Worm (Caenorhabditis elegans) whole organism, dauer: ENCODE results near the gene nhr-13.

Experiments used
- unc-62 ChIP-seq: sonication (generic microtip); optimal IDR thresholded peaks from 2 replicates; lab custom pipeline; 2017; ENCODE audit warnings: missing biosample characterization, missing genetic modification reagents, missing genetic modification characterization

nhr-13 gene

DNA sequence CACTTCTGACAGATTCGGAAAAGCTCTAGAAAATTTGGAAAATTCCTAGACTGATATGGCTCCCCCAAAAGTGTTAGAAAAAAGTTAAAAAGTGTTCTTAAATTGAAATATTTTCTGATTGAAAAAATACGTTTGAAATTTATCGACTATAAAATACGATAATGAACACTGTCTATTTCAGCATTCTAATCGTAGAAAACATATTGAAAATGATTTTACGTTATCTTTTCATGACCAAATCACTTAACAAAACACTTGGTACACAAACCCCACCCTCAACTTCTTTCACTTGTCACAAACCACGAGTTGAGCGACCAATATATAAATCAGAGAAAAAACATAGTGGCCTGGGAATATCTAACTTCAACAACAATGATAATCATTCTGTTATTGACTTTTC lies 13.1 kb upstream of the nhr-13 start, which contains the start of gene cyp-33C1:
Gene cyp-33C1 (plus strand): TSS at position 301 of the 400 bp plus-strand sequence.
- no peak for TF ChIP-seq unc-62 (GFP tag; lab: Kevin White, UChicago)

ce11 chrV:2181738-2182137 lies 10.5 kb upstream of the nhr-13 start, which contains the start of gene srbc-16:
srbc-16 (plus strand) TSS chrV:2182038.
- no peak for TF ChIP-seq unc-62 (GFP tag; lab: Kevin White, UChicago)

DNA sequence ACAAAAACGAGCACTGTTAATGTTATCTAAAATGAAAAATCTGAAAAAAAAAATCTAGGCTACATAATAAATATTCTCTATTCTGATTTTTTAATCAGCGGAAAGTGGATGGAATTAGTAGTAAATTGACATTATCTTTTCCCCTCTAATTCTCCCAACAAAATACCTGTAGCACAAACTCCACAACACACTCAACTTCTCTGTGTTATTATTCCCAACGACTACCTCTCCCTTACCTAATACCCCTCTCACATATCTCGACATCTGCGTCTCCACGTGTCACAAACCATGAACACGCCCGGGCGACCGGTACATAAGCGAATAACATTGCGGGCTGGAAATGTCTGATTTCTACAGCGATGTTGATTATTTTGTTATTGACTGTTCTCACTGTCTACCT lies 9.1 kb upstream of the nhr-13 start, which contains the start of gene cyp-33C2:
Gene cyp-33C2 (plus strand): TSS at position 327 of the 400 bp plus-strand sequence.
- TF ChIP-seq unc-62 (GFP tag; lab: Kevin White, UChicago) = no peak

ce11 chrV:2185486-2185885 lies 6.8 kb upstream of the nhr-13 start:
- no peak for TF ChIP-seq unc-62 (GFP tag; lab: Kevin White, UChicago)

DNA sequence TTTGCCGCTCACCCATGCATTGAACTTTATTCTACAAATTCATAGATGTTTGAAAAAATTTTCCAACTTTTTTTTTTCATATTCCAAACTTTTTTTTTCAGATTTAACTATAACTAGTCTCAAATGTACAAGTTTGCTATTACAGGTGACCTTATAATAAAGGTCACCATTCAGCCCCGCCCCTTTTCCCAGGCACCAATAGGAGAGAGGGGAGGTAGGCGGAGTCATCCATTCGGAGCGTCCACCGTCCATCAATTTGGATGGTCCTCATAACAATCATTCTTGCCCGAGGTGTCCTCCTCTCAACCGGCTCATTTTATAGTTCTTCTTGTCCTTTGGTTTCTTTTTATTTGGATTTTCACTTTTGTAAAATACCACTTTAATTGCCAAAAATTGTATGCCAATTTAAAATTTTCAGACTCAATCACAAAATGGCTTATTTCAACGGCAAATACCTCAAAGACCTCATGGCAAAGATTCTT lies 4.4 kb upstream of the nhr-13 start, which contains the start of gene Y5H2B.3:
Gene Y5H2B.3 (plus strand): TSS at position 432 of the 482 bp plus-strand sequence.
- TF ChIP-seq unc-62 (GFP tag; lab: Kevin White, UChicago) = no peak

- no peak for TF ChIP-seq unc-62 (GFP tag; lab: Kevin White, UChicago)
Observed at ce11 chrV:2190383-2190782, 1.9 kb upstream of the nhr-13 start.

DNA sequence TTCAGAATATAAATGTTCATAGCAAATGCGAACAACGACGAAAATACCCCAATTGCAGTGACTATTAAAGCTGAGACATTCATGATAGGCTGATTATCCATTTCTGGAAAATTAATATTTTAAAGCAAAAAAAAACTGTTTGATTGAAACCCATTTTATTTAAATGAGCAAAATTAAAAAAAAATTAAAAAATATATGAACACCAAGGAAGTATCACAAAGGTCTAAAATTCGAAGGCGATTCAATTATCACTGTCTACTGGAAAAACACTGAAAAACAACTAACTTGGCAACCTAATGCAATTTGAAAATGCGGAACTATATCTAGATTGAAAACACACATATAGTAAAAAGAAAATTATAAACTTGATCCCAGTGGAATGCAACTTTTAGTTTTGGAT lies 1.2 kb upstream of the nhr-13 start, which contains the start of gene srbc-42:
Gene srbc-42 (minus strand): TSS at position 101 of the 400 bp plus-strand sequence.
- no peak for TF ChIP-seq unc-62 (GFP tag; lab: Kevin White, UChicago)

- no peak for TF ChIP-seq unc-62 (GFP tag; lab: Kevin White, UChicago)
Observed at ce11 chrV:2199594-2199993, 7.3 kb downstream of the nhr-13 start.

- no peak for TF ChIP-seq unc-62 (GFP tag; lab: Kevin White, UChicago)
Observed at ce11 chrV:2200402-2200801, 8.1 kb downstream of the nhr-13 start.

DNA sequence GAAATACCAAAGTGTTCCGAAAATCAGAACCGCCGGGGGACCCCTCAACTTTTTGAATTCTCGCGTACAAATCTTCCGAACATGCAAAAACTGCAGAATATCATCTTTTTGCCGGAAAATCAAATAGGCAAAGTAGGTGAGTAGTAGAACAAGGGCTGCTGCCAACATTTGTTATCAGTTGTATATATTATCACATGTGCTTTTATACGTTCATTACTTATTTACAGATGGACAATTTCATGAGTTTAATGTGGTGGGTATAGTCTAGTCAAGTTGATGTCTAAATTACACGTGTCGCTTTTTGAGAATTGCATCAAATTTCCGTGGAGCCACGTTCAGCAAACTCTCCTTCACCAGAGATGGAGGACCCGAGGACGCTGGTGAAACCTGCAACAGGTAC lies 9.0 kb downstream of the nhr-13 start, which contains the start of gene cyp-32B1:
Gene cyp-32B1 (minus strand): TSS at position 176 of the 400 bp plus-strand sequence.
- TF ChIP-seq unc-62 (GFP tag; lab: Kevin White, UChicago) = no peak

DNA sequence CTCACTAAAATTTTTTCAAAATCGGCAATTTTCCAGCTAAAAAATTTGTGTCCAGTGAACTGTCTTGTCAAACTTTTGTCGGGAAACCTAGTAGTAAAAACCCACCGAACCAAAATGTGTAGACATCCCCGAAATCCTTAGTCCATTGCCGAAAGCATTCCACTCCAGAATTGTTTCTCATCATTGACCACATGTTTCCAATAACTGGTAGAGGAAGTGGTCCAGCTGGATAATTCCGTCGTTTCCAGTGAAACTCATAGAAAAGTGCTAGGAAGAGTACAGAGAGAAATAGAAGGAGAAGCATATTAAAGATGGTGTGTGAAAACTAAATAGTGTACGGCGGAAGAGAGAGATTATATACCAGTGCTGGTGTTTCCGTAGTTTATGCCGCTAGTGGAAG lies 11.8 kb downstream of the nhr-13 start, which contains the start of gene cyp-33C12:
Gene cyp-33C12 (minus strand): TSS at position 321 of the 400 bp plus-strand sequence.
- no peak for TF ChIP-seq unc-62 (GFP tag; lab: Kevin White, UChicago)

ce11 chrV:2206181-2206580 lies 13.9 kb downstream of the nhr-13 start, which contains the start of gene srt-40:
srt-40 (minus strand) TSS chrV:2206281.
- TF ChIP-seq unc-62 (GFP tag; lab: Kevin White, UChicago) = no peak

- TF ChIP-seq unc-62 (GFP tag; lab: Kevin White, UChicago) = no peak
Observed at ce11 chrV:2206801-2207200, 14.5 kb downstream of the nhr-13 start, which contains the start of gene svh-11. svh-11 (plus strand) TSS chrV:2207101.

- no peak for TF ChIP-seq unc-62 (GFP tag; lab: Kevin White, UChicago)
Observed at ce11 chrV:2207527-2207926, 15.2 kb downstream of the nhr-13 start.

ce11 chrV:2211936-2212335 lies 19.7 kb downstream of the nhr-13 start, which contains the start of gene nhr-133:
nhr-133 (minus strand) TSS chrV:2212118.
- no peak for TF ChIP-seq unc-62 (GFP tag; lab: Kevin White, UChicago)

DNA sequence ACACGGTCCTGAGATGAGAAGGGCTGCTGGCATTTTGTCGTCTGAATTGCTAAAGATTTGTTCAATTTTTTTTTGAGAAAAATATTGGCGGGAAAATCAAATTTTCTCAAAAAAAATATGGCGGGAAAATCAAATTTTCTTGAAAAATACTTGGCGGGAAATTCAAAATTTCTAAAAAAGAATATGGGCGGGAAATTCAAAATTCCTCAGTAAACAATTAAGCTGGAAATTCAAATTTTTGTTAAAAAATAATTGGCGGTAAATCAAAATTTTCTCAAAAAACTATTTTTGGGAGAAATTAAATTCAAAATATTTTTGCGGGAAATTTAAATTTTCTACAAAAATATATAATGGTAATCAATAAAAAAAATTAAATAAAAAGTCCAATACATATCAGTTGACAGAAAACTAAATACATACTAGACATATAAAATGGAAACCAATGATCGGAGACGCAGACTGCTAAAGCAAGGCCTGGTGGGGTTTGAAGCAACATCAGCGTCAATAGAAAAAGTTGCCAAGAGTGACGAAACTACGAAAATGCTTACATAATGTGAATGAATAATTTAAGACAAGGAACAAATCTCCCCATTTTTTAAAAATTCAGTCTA lies 22.2 kb downstream of the nhr-13 start, which contains the start of gene nhr-184:
Gene nhr-184 (minus strand): TSS at position 51 of the 611 bp plus-strand sequence.
- no peak for TF ChIP-seq unc-62 (GFP tag; lab: Kevin White, UChicago)
